Fruit fly (Drosophila melanogaster) whole organism, embryonic: ENCODE results near the gene Rab7.
A peak's percentile ranks its signal among the peaks of the same experiment; 100 is the strongest.

Experiments
- Adf1 ChIP-seq: fragments of 200-800 bp; sonication (Bioruptor generic); IDR thresholded peaks from 2 replicates; pipeline ENCODE4 v1.3.6; 2022; ENCODE audit warnings: missing biosample characterization, missing genetic modification characterization
- Bgb ChIP-seq: fragments of 200-800 bp; sonication (Bioruptor generic); IDR thresholded peaks from 2 replicates; pipeline ENCODE4 v1.3.6; 2022; ENCODE audit warnings: missing biosample characterization, missing genetic modification characterization; ENCODE audit not compliant: partially characterized antibody
- Blimp-1 ChIP-seq: fragments of 200-800 bp; sonication (Bioruptor generic); optimal IDR thresholded peaks from 3 replicates; lab custom pipeline; 2018; ENCODE audit warnings: missing biosample characterization, missing genetic modification characterization, mild to moderate bottlenecking, moderate library complexity, missing genetic modification reagents
- CG10209 ChIP-seq: fragments of 200-800 bp; sonication (Bioruptor generic); optimal IDR thresholded peaks from 3 replicates; lab custom pipeline; 2017; ENCODE audit warnings: missing biosample characterization, mild to moderate bottlenecking, missing genetic modification characterization, missing genetic modification reagents
- CG10462 ChIP-seq: fragments of 200-800 bp; sonication (Bioruptor generic); optimal IDR thresholded peaks from 2 replicates; lab custom pipeline; 2016; ENCODE audit warnings: missing biosample characterization, missing genetic modification characterization
- CG11504 ChIP-seq: fragments of 200-800 bp; sonication (Bioruptor generic); optimal IDR thresholded peaks from 3 replicates; lab custom pipeline; 2019; ENCODE audit warnings: missing biosample characterization, mild to moderate bottlenecking, missing genetic modification characterization, moderate library complexity
- CG11560 ChIP-seq: fragments of 200-800 bp; sonication (Bioruptor generic); IDR thresholded peaks from 3 replicates; pipeline ENCODE4 v1.3.6; 2022; ENCODE audit warnings: missing biosample characterization, missing genetic modification characterization
- CG11695 ChIP-seq: fragments of 200-800 bp; sonication (Bioruptor generic); IDR thresholded peaks from 3 replicates; pipeline ENCODE4 v1.3.6; 2022; ENCODE audit warnings: missing biosample characterization, missing genetic modification characterization
- CG12104 ChIP-seq: fragments of 200-800 bp; sonication (Bioruptor generic); optimal IDR thresholded peaks from 3 replicates; lab custom pipeline; 2016; ENCODE audit warnings: missing biosample characterization, missing genetic modification characterization
- CG12219 ChIP-seq: fragments of 200-800 bp; sonication (Bioruptor generic); optimal IDR thresholded peaks from 3 replicates; lab custom pipeline; 2018; ENCODE audit warnings: missing biosample characterization, mild to moderate bottlenecking, missing genetic modification characterization
- CG12391 ChIP-seq: fragments of 200-800 bp; sonication (Bioruptor generic); optimal IDR thresholded peaks from 3 replicates; lab custom pipeline; 2018; ENCODE audit warnings: missing biosample characterization, mild to moderate bottlenecking, missing genetic modification characterization, moderate library complexity
- CG12659 ChIP-seq: fragments of 200-800 bp; sonication (Bioruptor generic); optimal IDR thresholded peaks from 3 replicates; lab custom pipeline; 2017; ENCODE audit warnings: mild to moderate bottlenecking, missing biosample characterization, missing genetic modification reagents, missing genetic modification characterization
- CG13624 ChIP-seq: fragments of 200-800 bp; sonication (Bioruptor generic); optimal IDR thresholded peaks from 2 replicates; lab custom pipeline; 2016; ENCODE audit warnings: missing biosample characterization, missing genetic modification characterization
- CG14441 ChIP-seq: fragments of 200-800 bp; sonication (Bioruptor generic); IDR thresholded peaks from 2 replicates; pipeline ENCODE4 v1.3.6; 2022; ENCODE audit warnings: missing biosample characterization, missing genetic modification characterization
- CG1529 ChIP-seq: fragments of 200-800 bp; sonication (Bioruptor generic); optimal IDR thresholded peaks from 3 replicates; lab custom pipeline; 2018; ENCODE audit warnings: missing biosample characterization, missing genetic modification characterization
- CG1603 ChIP-seq: fragments of 200-800 bp; sonication (Bioruptor generic); optimal IDR thresholded peaks from 2 replicates; lab custom pipeline; 2019; ENCODE audit warnings: missing biosample characterization, mild to moderate bottlenecking, missing genetic modification characterization, moderate library complexity
- CG17186 ChIP-seq: fragments of 200-800 bp; sonication (Bioruptor generic); optimal IDR thresholded peaks from 3 replicates; lab custom pipeline; 2017; ENCODE audit warnings: missing biosample characterization, missing genetic modification reagents, missing genetic modification characterization
- CG17612 ChIP-seq: fragments of 200-800 bp; sonication (Bioruptor generic); IDR thresholded peaks from 2 replicates; pipeline ENCODE4 v1.3.6; 2022; ENCODE audit warnings: missing biosample characterization, missing genetic modification characterization
- CG17829 ChIP-seq: fragments of 200-800 bp; optimal IDR thresholded peaks from 2 replicates; lab custom pipeline; 2019; ENCODE audit warnings: missing biosample characterization, mild to moderate bottlenecking, missing genetic modification characterization, moderate library complexity
- CG31224 ChIP-seq: fragments of 200-800 bp; sonication (Bioruptor generic); IDR thresholded peaks from 2 replicates; pipeline ENCODE4 v1.3.6; 2022; ENCODE audit warnings: missing biosample characterization, missing genetic modification characterization
- CG3407 ChIP-seq: fragments of 200-800 bp; sonication (Bioruptor generic); optimal IDR thresholded peaks from 2 replicates; lab custom pipeline; 2018; ENCODE audit warnings: missing biosample characterization, mild to moderate bottlenecking, missing genetic modification characterization
- CG3847 ChIP-seq: fragments of 200-800 bp; sonication (Bioruptor generic); IDR thresholded peaks from 2 replicates; pipeline ENCODE4 v1.3.6; 2022; ENCODE audit warnings: missing biosample characterization, missing genetic modification characterization
- CG4282 ChIP-seq: fragments of 200-800 bp; sonication (Bioruptor generic); optimal IDR thresholded peaks from 2 replicates; lab custom pipeline; 2016; ENCODE audit warnings: missing biosample characterization, missing genetic modification characterization
- CG6689 ChIP-seq: fragments of 200-800 bp; sonication (Bioruptor generic); IDR thresholded peaks from 2 replicates; pipeline ENCODE4 v1.3.6; 2022; ENCODE audit warnings: missing biosample characterization, missing genetic modification characterization
- CG7745 ChIP-seq: fragments of 200-800 bp; sonication (Bioruptor generic); optimal IDR thresholded peaks from 2 replicates; lab custom pipeline; 2018; ENCODE audit warnings: missing biosample characterization, mild to moderate bottlenecking, missing genetic modification characterization, moderate library complexity
- CG9609 ChIP-seq: fragments of 200-800 bp; sonication (Bioruptor generic); optimal IDR thresholded peaks from 3 replicates; lab custom pipeline; 2016; ENCODE audit warnings: missing biosample characterization, missing genetic modification characterization
- CoRest ChIP-seq: fragments of 200-800 bp; sonication (Bioruptor generic); optimal IDR thresholded peaks from 3 replicates; lab custom pipeline; 2018; ENCODE audit warnings: missing biosample characterization, mild to moderate bottlenecking, missing genetic modification characterization, moderate library complexity
- Deaf1 ChIP-seq: fragments of 200-800 bp; optimal IDR thresholded peaks from 3 replicates; lab custom pipeline; 2019; ENCODE audit warnings: missing biosample characterization, mild to moderate bottlenecking, missing genetic modification characterization, moderate library complexity
- Ets97D ChIP-seq: fragments of 200-800 bp; sonication (Bioruptor generic); optimal IDR thresholded peaks from 3 replicates; lab custom pipeline; 2016; ENCODE audit warnings: missing biosample characterization, missing genetic modification characterization
- H15 ChIP-seq: fragments of 200-800 bp; sonication (Bioruptor generic); IDR thresholded peaks from 3 replicates; pipeline ENCODE4 v1.3.6; 2022; ENCODE audit warnings: missing biosample characterization, missing genetic modification characterization
- HHEX ChIP-seq: fragments of 200-800 bp; sonication (Bioruptor generic); optimal IDR thresholded peaks from 3 replicates; lab custom pipeline; 2017; ENCODE audit warnings: missing biosample characterization, mild to moderate bottlenecking, missing genetic modification characterization, missing genetic modification reagents
- Hmx ChIP-seq: fragments of 200-800 bp; sonication (Bioruptor generic); optimal IDR thresholded peaks from 2 replicates; lab custom pipeline; 2016; ENCODE audit warnings: missing biosample characterization, missing genetic modification characterization
- NC2β ChIP-seq: fragments of 200-800 bp; sonication (Bioruptor generic); optimal IDR thresholded peaks from 2 replicates; lab custom pipeline; 2016; ENCODE audit warnings: missing biosample characterization, missing genetic modification characterization
- Neu2 ChIP-seq: fragments of 200-800 bp; sonication (Bioruptor generic); optimal IDR thresholded peaks from 3 replicates; lab custom pipeline; 2016; ENCODE audit warnings: missing biosample characterization, missing genetic modification characterization, borderline replicate concordance
- PHDP ChIP-seq: fragments of 200-800 bp; sonication (Bioruptor generic); optimal IDR thresholded peaks from 3 replicates; lab custom pipeline; 2018; ENCODE audit warnings: missing biosample characterization, mild to moderate bottlenecking, missing genetic modification characterization, moderate library complexity
- Pdp1 ChIP-seq, 2 experiments: fragments of 200-800 bp; sonication (Bioruptor generic); optimal IDR thresholded peaks; 3 replicates each; lab custom pipeline; 2016; ENCODE audit warnings: missing biosample characterization in 2 of 2, missing genetic modification characterization in 2 of 2, mild to moderate bottlenecking in 1 of 2, moderate library complexity in 1 of 2
- Spps ChIP-seq: fragments of 200-800 bp; sonication (Bioruptor generic); optimal IDR thresholded peaks from 2 replicates; lab custom pipeline; 2018; ENCODE audit warnings: missing biosample characterization, mild to moderate bottlenecking, missing genetic modification characterization
- Sry-β ChIP-seq: fragments of 200-800 bp; sonication (Bioruptor generic); optimal IDR thresholded peaks from 2 replicates; lab custom pipeline; 2018; ENCODE audit warnings: missing biosample characterization, mild to moderate bottlenecking, missing genetic modification characterization, moderate library complexity
- Sry-δ ChIP-seq: fragments of 200-800 bp; sonication (Bioruptor generic); optimal IDR thresholded peaks from 2 replicates; lab custom pipeline; 2016; ENCODE audit warnings: missing biosample characterization, missing genetic modification characterization
- Usf ChIP-seq: fragments of 200-800 bp; sonication (Bioruptor generic); optimal IDR thresholded peaks from 2 replicates; lab custom pipeline; 2017; ENCODE audit warnings: missing genotype, missing biosample characterization, missing genetic modification characterization
- crp ChIP-seq, 2 experiments: fragments of 200-800 bp; sonication (Bioruptor generic); optimal IDR thresholded peaks; 2 replicates in 1 of 2; 3 replicates in 1 of 2; lab custom pipeline; 2017; ENCODE audit warnings: missing biosample characterization in 2 of 2, missing genetic modification characterization in 2 of 2, mild to moderate bottlenecking in 1 of 2, moderate library complexity in 1 of 2
- disco-r ChIP-seq: fragments of 200-800 bp; sonication (Bioruptor generic); optimal IDR thresholded peaks from 2 replicates; lab custom pipeline; 2016; ENCODE audit warnings: missing biosample characterization, missing genetic modification characterization
- ems ChIP-seq: fragments of 200-800 bp; sonication (Bioruptor generic); optimal IDR thresholded peaks from 3 replicates; lab custom pipeline; 2016; ENCODE audit warnings: missing biosample characterization, missing genetic modification characterization
- gsb-n ChIP-seq: fragments of 200-800 bp; sonication (Bioruptor generic); optimal IDR thresholded peaks from 3 replicates; lab custom pipeline; 2018; ENCODE audit warnings: missing biosample characterization, mild to moderate bottlenecking, missing genetic modification characterization
- insv ChIP-seq, 2 experiments: fragments of 200-800 bp; sonication (Bioruptor generic); optimal IDR thresholded peaks; 3 replicates each; lab custom pipeline; 2016 to 2018; ENCODE audit warnings: missing biosample characterization in 2 of 2, missing genetic modification characterization in 2 of 2
- knrl ChIP-seq: fragments of 200-800 bp; sonication (Bioruptor generic); IDR thresholded peaks from 3 replicates; pipeline ENCODE4 v1.3.6; 2022; ENCODE audit warnings: missing biosample characterization, missing genetic modification characterization; ENCODE audit not compliant: partially characterized antibody
- pan ChIP-seq, 4 experiments: fragments of >200 bp in 3 of 4; fragments of 200-800 bp in 1 of 4; sonication (Bioruptor generic) in 1 of 4; optimal IDR thresholded peaks in 3 of 4; IDR thresholded peaks in 1 of 4; 2 replicates each; pipeline versions ENCODE4 v1.3.6 to Lab custom; 2017 to 2022; ENCODE audit warnings: missing biosample characterization in 2 of 4, missing genetic modification characterization in 2 of 4, mixed read lengths in 1 of 4
- sens ChIP-seq: fragments of 200-800 bp; sonication (Bioruptor generic); peaks from one replicate; lab custom pipeline; 2016; ENCODE audit warnings: missing biosample characterization, missing genetic modification characterization
- sqz ChIP-seq: fragments of 200-800 bp; sonication (Bioruptor generic); optimal IDR thresholded peaks from 3 replicates; lab custom pipeline; 2018; ENCODE audit warnings: missing biosample characterization, mild to moderate bottlenecking, missing genetic modification characterization
- tup ChIP-seq: fragments of 200-800 bp; sonication (Bioruptor generic); optimal IDR thresholded peaks from 2 replicates; lab custom pipeline; 2016; ENCODE audit warnings: missing biosample characterization, mild to moderate bottlenecking, missing genetic modification characterization, moderate library complexity
- usp ChIP-seq: fragments of >200 bp; optimal IDR thresholded peaks from 2 replicates; lab custom pipeline; 2017; ENCODE audit warnings: missing biosample characterization, missing genetic modification characterization
- wek ChIP-seq: fragments of 200-800 bp; sonication (Bioruptor generic); optimal IDR thresholded peaks from 3 replicates; lab custom pipeline; 2018; ENCODE audit warnings: missing biosample characterization, mild to moderate bottlenecking, missing genetic modification characterization, moderate library complexity

Gene Rab7

dm6 chr3R:23995460-23995859 lies 2.7 kb downstream of the Rab7 start, which contains the start of gene CG33108 (continued):
- TF ChIP-seq CG10209 (GFP tag; lab: Kevin White, UChicago) (no peak), CG31224 (no peak), usp (GFP tag; lab: Kevin White, UChicago) (no peak), gsb-n (tag; lab: Kevin White, UChicago) (no peak), CG12391 (tag; lab: Kevin White, UChicago) (peak; percentile 2), NC2β (GFP tag; lab: Kevin White, UChicago) (no peak), CG7745 (tag; lab: Kevin White, UChicago) (no peak), tup (no peak), Spps (no peak), CG10462 (GFP tag; lab: Kevin White, UChicago) (no peak), knrl (GFP tag; lab: Robert Waterston, UW) (no peak), insv (GFP tag; optimal IDR thresholded peaks at IDR 0.05; lab: Kevin White, UChicago) (no peak), Adf1 (GFP tag; lab: Robert Waterston, UW) (no peak), CG17829 (tag; lab: Kevin White, UChicago) (no peak), Neu2 (GFP tag; lab: Kevin White, UChicago) (no peak), CG11695 (GFP tag; lab: Robert Waterston, UW) (no peak), Usf (no peak), disco-r (no peak), Sry-δ (no peak), Bgb (GFP tag; lab: Robert Waterston, UW) (peak; percentile 24; the same call in 1 of the 2 replicates), CG9609 (no peak), CG12219 (no peak), Hmx (GFP tag; lab: Kevin White, UChicago) (no peak), CG3407 (GFP tag; lab: Kevin White, UChicago) (no peak), CG14441 (GFP tag; lab: Robert Waterston, UW) (no peak), crp (GFP tag; optimal IDR thresholded peaks at IDR 0.05; lab: Kevin White, UChicago) (peak; percentile 10 to 78), CG11560 (tag; lab: Robert Waterston, UW) (no peak), CG6689 (no peak), sqz (GFP tag; lab: Kevin White, UChicago) (no peak), wek (no peak), CG12104 (GFP tag; lab: Kevin White, UChicago) (no peak), CG17186 (no peak), sens (GFP tag; lab: Kevin White, UChicago) (peak; percentile 24), CG1529 (GFP tag; lab: Kevin White, UChicago) (no peak), Blimp-1 (GFP tag; lab: Kevin White, UChicago) (no peak), pan (optimal IDR thresholded peaks at IDR 0.05; lab: Kevin White, UChicago) (no peak), pan (GFP tag; optimal IDR thresholded peaks at IDR 0.05 in 1 of 2, IDR thresholded peaks at IDR 0.05 in 1 of 2) (no peak), PHDP (tag; lab: Kevin White, UChicago) (peak; percentile 18), Sry-β (GFP tag; lab: Kevin White, UChicago) (no peak), CG3847 (GFP tag; lab: Robert Waterston, UW) (no peak)

dm6 chr3R:23996224-23996623 lies 3.4 kb downstream of the Rab7 start, which contains the start of gene LSm3:
TSS of gene LSm3 (plus strand) at chr3R:23996262.
- TF ChIP-seq CG17186 (peak; percentile 99), CG17612 (GFP tag; lab: Robert Waterston, UW) (no peak), CG11504 (no peak), CG1603 (tag; lab: Kevin White, UChicago) (peak; percentile 22), Pdp1 (GFP tag; optimal IDR thresholded peaks at IDR 0.05; lab: Kevin White, UChicago) (peak in 1 of 2 experiments; percentile 1), H15 (GFP tag; lab: Robert Waterston, UW) (no peak), Deaf1 (tag; lab: Kevin White, UChicago) (no peak), HHEX (no peak), CoRest (tag; lab: Kevin White, UChicago) (peak; percentile 47), ems (GFP tag; lab: Kevin White, UChicago) (no peak), CG4282 (GFP tag; lab: Kevin White, UChicago) (no peak), CG12659 (peak; percentile 23), Ets97D (GFP tag; lab: Kevin White, UChicago) (peak; percentile 25), CG13624 (no peak)
